Worm (Caenorhabditis elegans) whole organism, L4 larva: ENCODE results near the gene F55B11.7.
"Not testable (repeated sequence)": the region's sequence is repeated elsewhere in the genome, so short reads cannot be mapped to it uniquely, and the experiment has no call there.

Experiments used
- F37D6.2 ChIP-seq: sonication (generic microtip); optimal IDR thresholded peaks from 2 replicates; lab custom pipeline; 2016; ENCODE audit warnings: mild to moderate bottlenecking, missing genetic modification characterization, missing compliant biosample characterization
- F49E8.2 ChIP-seq: sonication (generic microtip); optimal IDR thresholded peaks from 2 replicates; lab custom pipeline; 2016; ENCODE audit warnings: missing compliant biosample characterization, mild to moderate bottlenecking, missing genetic modification characterization, borderline replicate concordance
- Y105C5A.15 ChIP-seq: fragments of 200-800 bp; sonication (Bioruptor generic); IDR thresholded peaks from 2 replicates; pipeline ENCODE4 v1.3.6; 2022; ENCODE audit warnings: missing genetic modification characterization, missing compliant biosample characterization
- aha-1 ChIP-seq: fragments of 150-350 bp; peaks from one replicate; lab custom pipeline; 2014; ENCODE audit warnings: missing biosample characterization, missing genetic modification characterization
- arid-1 ChIP-seq: fragments of 200-800 bp; sonication (Bioruptor generic); conservative IDR thresholded peaks from 2 replicates; pipeline ENCODE4 v1.3.6; 2022; ENCODE audit warnings: missing genetic modification reagents, missing genetic modification characterization, missing compliant biosample characterization
- attf-4 ChIP-seq: sonication (generic microtip); optimal IDR thresholded peaks from 3 replicates; lab custom pipeline; 2017; ENCODE audit warnings: missing biosample characterization, missing genetic modification characterization
- cey-2 ChIP-seq: sonication (generic microtip); optimal IDR thresholded peaks from 3 replicates; lab custom pipeline; 2017; ENCODE audit warnings: missing genetic modification characterization, mild to moderate bottlenecking, missing compliant biosample characterization, antibody characterized with exemption, borderline replicate concordance; ENCODE audit not compliant: insufficient read depth
- daf-16 ChIP-seq, 3 experiments: sonication (generic microtip); optimal IDR thresholded peaks; 2 replicates each; lab custom pipeline; 2016 to 2017; ENCODE audit warnings: missing genetic modification characterization in 3 of 3, missing genetic modification reagents in 3 of 3, mild to moderate bottlenecking in 2 of 3, missing compliant biosample characterization in 2 of 3, missing biosample characterization in 1 of 3, moderate library complexity in 1 of 3
- dmd-6 ChIP-seq: fragments of 200-800 bp; sonication (Bioruptor generic); IDR thresholded peaks from 2 replicates; pipeline ENCODE4 v1.3.6; 2022; ENCODE audit warnings: missing genetic modification reagents, missing genetic modification characterization, missing compliant biosample characterization
- dmd-8 ChIP-seq: fragments of 200-800 bp; sonication (Bioruptor generic); IDR thresholded peaks from 2 replicates; pipeline ENCODE4 v1.3.6; 2022; ENCODE audit warnings: missing genetic modification characterization, missing compliant biosample characterization
- dpl-1 ChIP-seq: fragments of 150-350 bp; optimal IDR thresholded peaks from 2 replicates; lab custom pipeline; 2014; ENCODE audit warnings: missing biosample characterization, missing genetic modification reagents, missing genetic modification characterization
- dve-1 ChIP-seq: sonication (generic microtip); optimal IDR thresholded peaks from 2 replicates; lab custom pipeline; 2017; ENCODE audit warnings: antibody characterized with exemption, mild to moderate bottlenecking, missing genetic modification characterization, missing compliant biosample characterization; ENCODE audit not compliant: insufficient read depth
- egl-43 ChIP-seq: fragments of 200-800 bp; sonication (Bioruptor generic); IDR thresholded peaks from 2 replicates; pipeline ENCODE4 v1.3.6; 2022; ENCODE audit warnings: missing genetic modification reagents, missing genetic modification characterization, missing compliant biosample characterization
- hif-1 ChIP-seq, 2 experiments: sonication (generic microtip); optimal IDR thresholded peaks; 2 replicates each; lab custom pipeline; 2016 to 2017; ENCODE audit warnings: missing compliant biosample characterization in 2 of 2, missing genetic modification characterization in 2 of 2, missing genetic modification reagents in 2 of 2, missing genotype in 2 of 2, mild to moderate bottlenecking in 1 of 2
- hlh-11 ChIP-seq: fragments of 200-800 bp; sonication (Bioruptor generic); optimal IDR thresholded peaks from 2 replicates; lab custom pipeline; 2018; ENCODE audit warnings: mild to moderate bottlenecking, missing genetic modification characterization, missing compliant biosample characterization
- hlh-30 ChIP-seq: sonication (generic microtip); optimal IDR thresholded peaks from 2 replicates; lab custom pipeline; 2017; ENCODE audit warnings: antibody characterized with exemption, mild to moderate bottlenecking, missing genetic modification characterization, missing compliant biosample characterization; ENCODE audit not compliant: insufficient read depth
- hmg-1.1 ChIP-seq: fragments of 200-800 bp; sonication (Bioruptor generic); IDR thresholded peaks from 2 replicates; pipeline ENCODE4 v1.3.6; 2022; ENCODE audit warnings: missing genetic modification reagents, missing genetic modification characterization, missing compliant biosample characterization
- lin-15B ChIP-seq: fragments of 150-350 bp; sonication (generic microtip); optimal IDR thresholded peaks from 3 replicates; lab custom pipeline; 2014; ENCODE audit warnings: missing biosample characterization, missing genetic modification characterization
- lin-38 ChIP-seq: fragments of 200-800 bp; sonication (Bioruptor generic); IDR thresholded peaks from 2 replicates; pipeline ENCODE4 v1.3.6; 2022; ENCODE audit warnings: missing genetic modification reagents, missing genetic modification characterization, missing compliant biosample characterization
- mdt-29 ChIP-seq: fragments of 200-800 bp; sonication (Bioruptor generic); IDR thresholded peaks from 2 replicates; pipeline ENCODE4 v1.3.6; 2022; ENCODE audit warnings: missing genetic modification reagents, missing genetic modification characterization, missing compliant biosample characterization
- mxl-2 ChIP-seq: fragments of 200-800 bp; sonication (Bioruptor generic); conservative IDR thresholded peaks from 2 replicates; pipeline ENCODE4 v1.3.6; 2022; ENCODE audit warnings: missing genetic modification reagents, missing genetic modification characterization, missing compliant biosample characterization
- mxl-3 ChIP-seq: fragments of 200-800 bp; sonication (Bioruptor generic); optimal IDR thresholded peaks from 2 replicates; lab custom pipeline; 2018; ENCODE audit warnings: mild to moderate bottlenecking, missing genetic modification characterization, missing compliant biosample characterization
- nhr-10 ChIP-seq: fragments of 150-350 bp; optimal IDR thresholded peaks from 2 replicates; lab custom pipeline; 2014; ENCODE audit warnings: missing biosample characterization, missing genetic modification characterization
- nhr-237 ChIP-seq: sonication (generic microtip); optimal IDR thresholded peaks from 2 replicates; lab custom pipeline; 2017; ENCODE audit warnings: missing biosample characterization, missing genetic modification characterization
- nhr-25 ChIP-seq: sonication (generic microtip); optimal IDR thresholded peaks from 2 replicates; lab custom pipeline; 2017; ENCODE audit warnings: missing genetic modification characterization, mild to moderate bottlenecking, missing compliant biosample characterization, antibody characterized with exemption, moderate library complexity, borderline replicate concordance; ENCODE audit not compliant: insufficient read depth
- nhr-28 ChIP-seq: fragments of 150-350 bp; optimal IDR thresholded peaks from 2 replicates; lab custom pipeline; 2014; ENCODE audit warnings: missing biosample characterization, missing genetic modification characterization
- nhr-41 ChIP-seq: fragments of 200-800 bp; sonication (Bioruptor generic); IDR thresholded peaks from 2 replicates; pipeline ENCODE4 v1.3.6; 2022; ENCODE audit warnings: missing genetic modification reagents, missing genetic modification characterization, missing compliant biosample characterization
- nhr-48 ChIP-seq: sonication (generic microtip); optimal IDR thresholded peaks from 2 replicates; lab custom pipeline; 2016; ENCODE audit warnings: mild to moderate bottlenecking, missing genetic modification characterization, missing compliant biosample characterization
- nhr-6 ChIP-seq: fragments of 150-350 bp; optimal IDR thresholded peaks from 2 replicates; lab custom pipeline; 2014; ENCODE audit warnings: missing biosample characterization, missing genetic modification characterization
- php-3 ChIP-seq: fragments of 200-800 bp; sonication (Bioruptor generic); IDR thresholded peaks from 2 replicates; pipeline ENCODE4 v1.3.6; 2022; ENCODE audit warnings: missing genetic modification reagents, missing genetic modification characterization, missing compliant biosample characterization
- pqm-1 ChIP-seq: sonication (generic microtip); optimal IDR thresholded peaks from 2 replicates; lab custom pipeline; 2017; ENCODE audit warnings: missing biosample characterization, missing genetic modification characterization
- set-16 ChIP-seq: fragments of 200-800 bp; sonication (Bioruptor generic); IDR thresholded peaks from 2 replicates; pipeline ENCODE4 v1.3.6; 2022; ENCODE audit warnings: missing genetic modification reagents, missing genetic modification characterization, missing compliant biosample characterization
- skn-1 ChIP-seq: fragments of 150-350 bp; optimal IDR thresholded peaks from 2 replicates; lab custom pipeline; 2014; ENCODE audit warnings: missing biosample characterization, missing genetic modification characterization
- snpc-1.2 ChIP-seq: fragments of 200-800 bp; sonication (Bioruptor generic); IDR thresholded peaks from 2 replicates; pipeline ENCODE4 v1.3.6; 2022; ENCODE audit warnings: missing genetic modification reagents, missing genetic modification characterization, missing compliant biosample characterization
- snpc-4 ChIP-seq: fragments of 150-350 bp; optimal IDR thresholded peaks from 2 replicates; lab custom pipeline; 2014; ENCODE audit warnings: missing biosample characterization, missing genetic modification characterization
- tra-1 ChIP-seq: fragments of 200-800 bp; sonication (Bioruptor generic); IDR thresholded peaks from 2 replicates; pipeline ENCODE4 v1.3.6; 2022; ENCODE audit warnings: missing genetic modification reagents, missing genetic modification characterization, missing compliant biosample characterization
- unc-62 ChIP-seq, 3 experiments: fragments of 150-350 bp in 1 of 3; sonication (generic microtip); optimal IDR thresholded peaks in 2 of 3; peaks in 1 of 3; 1 replicate in 1 of 3; 2 replicates in 2 of 3; lab custom pipeline; 2014 to 2017; ENCODE audit warnings: missing biosample characterization in 3 of 3, missing genetic modification characterization in 3 of 3, missing genetic modification reagents in 3 of 3, missing genotype in 1 of 3
- zfp-3 ChIP-seq: fragments of 200-800 bp; sonication (Bioruptor generic); conservative IDR thresholded peaks from 2 replicates; pipeline ENCODE4 v1.3.6; 2022; ENCODE audit warnings: missing genetic modification reagents, missing genetic modification characterization, missing compliant biosample characterization
- zip-11 ChIP-seq: fragments of 200-800 bp; sonication (Bioruptor generic); IDR thresholded peaks from 2 replicates; pipeline ENCODE4 v1.3.6; 2022; ENCODE audit warnings: missing genetic modification characterization, missing compliant biosample characterization

The F55B11.7 gene

ce11 chrIV:14460673-14461240 is 38.9 kb upstream of the F55B11.7 start:
- 0 out of 2 replicates have a peak, but pooled peaks have one; percentile 18 for TF ChIP-seq lin-38 (GFP tag; lab: Robert Waterston, UW)
- TF ChIP-seq mdt-29, result 0 out of 2 replicates have a peak, but pooled peaks have one; percentile 41
- peak; percentile 73 for TF ChIP-seq F49E8.2 (tag; lab: Kevin White, UChicago)
- peak; percentile 96 for TF ChIP-seq snpc-1.2
- not testable (repeated sequence) for TF ChIP-seq daf-16 (GFP tag; optimal IDR thresholded peaks at IDR 0.05; lab: Kevin White, UChicago)
- TF ChIP-seq daf-16 (tag; optimal IDR thresholded peaks at IDR 0.05; lab: Kevin White, UChicago), result peak; percentile 1
- 0 out of 2 replicates have a peak, but pooled peaks have one; percentile 9 for TF ChIP-seq arid-1 (GFP tag; lab: Robert Waterston, UW)

DNA sequence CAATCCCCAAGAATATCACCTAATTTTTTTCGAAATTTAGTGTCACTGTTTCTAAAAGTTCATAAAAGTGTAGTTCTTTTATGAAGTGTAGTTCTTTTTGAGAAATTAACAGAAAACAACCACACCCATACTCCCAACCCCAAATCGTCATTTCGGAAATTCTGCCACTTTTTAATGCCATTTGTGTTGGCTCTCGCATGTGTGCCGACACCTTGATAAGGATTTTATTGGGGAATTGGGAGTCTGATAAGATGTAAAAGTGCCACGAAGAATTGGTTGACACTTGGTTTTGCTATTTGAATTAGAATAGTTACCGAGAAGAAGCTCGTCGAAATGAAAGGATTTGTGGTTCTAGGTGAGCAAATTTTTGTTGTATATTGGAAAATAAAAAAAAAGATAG is 34.8 kb upstream of the F55B11.7 start, which contains the start of gene nspg-9:
Gene nspg-9, plus strand, starts transcription at position 234 of the 400 bp plus-strand sequence.
- TF ChIP-seq dve-1 (tag; lab: Kevin White, UChicago) (peak; percentile 76), mxl-3 (GFP tag; lab: Kevin White, UChicago) (peak; percentile 44), hlh-11 (tag; lab: Kevin White, UChicago) (peak; percentile 61), pqm-1 (tag; lab: Kevin White, UChicago) (peak; percentile 93), tra-1 (GFP tag; lab: Robert Waterston, UW) (0 out of 2 replicates have a peak, but pooled peaks have one; percentile 8), cey-2 (tag; lab: Kevin White, UChicago) (no peak), zip-11 (GFP tag; lab: Robert Waterston, UW) (no peak), php-3 (GFP tag; lab: Robert Waterston, UW) (peak; percentile 71), dmd-6 (peak; percentile 67), nhr-28 (tag; lab: Kevin White, UChicago) (peak; percentile 91), hlh-30 (no peak), daf-16 (GFP tag; optimal IDR thresholded peaks at IDR 0.05; lab: Kevin White, UChicago) (no peak), daf-16 (tag; optimal IDR thresholded peaks at IDR 0.05; lab: Kevin White, UChicago) (peak; percentile 76)

- peak; percentile 91 for TF ChIP-seq snpc-1.2
These were observed 33.3 kb upstream of the F55B11.7 start for ce11 chrIV:14455116-14455515.

DNA sequence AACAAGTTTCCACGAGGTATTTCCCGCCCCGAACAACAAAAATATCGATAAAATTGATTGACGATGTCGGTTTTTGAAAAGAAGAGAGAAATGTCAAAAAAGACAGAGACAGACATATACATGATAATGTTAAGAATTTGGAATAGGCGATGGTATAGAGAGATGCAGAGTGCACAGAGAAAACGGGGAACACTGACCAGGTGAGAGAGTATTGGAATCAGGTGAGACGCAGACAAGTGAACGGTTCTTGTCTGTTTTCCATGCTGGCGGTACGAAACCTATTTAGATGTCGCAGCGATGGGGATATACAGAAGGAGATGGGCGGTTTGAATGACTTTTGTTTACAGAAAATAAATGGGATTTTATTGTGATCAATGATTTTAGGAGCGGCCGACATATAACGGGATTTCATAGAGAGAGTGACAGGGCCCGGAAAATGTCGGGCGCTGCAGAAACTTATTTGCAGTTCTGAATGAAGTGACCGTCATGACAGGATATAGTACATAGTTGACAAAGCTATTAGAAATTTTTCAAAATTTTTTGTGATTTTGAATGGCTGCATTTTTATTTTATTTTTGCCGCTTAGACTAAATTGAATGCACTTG is 23.5 kb upstream of the F55B11.7 start:
- no peak for TF ChIP-seq nhr-237
- no peak for TF ChIP-seq hif-1 (tag; optimal IDR thresholded peaks at IDR 0.05; lab: Kevin White, UChicago)
- TF ChIP-seq attf-4 (tag; lab: Kevin White, UChicago), result no peak
- peak; percentile 13 for TF ChIP-seq dpl-1
- TF ChIP-seq nhr-6 (tag; lab: Kevin White, UChicago), result peak; percentile 23
- TF ChIP-seq mxl-2, result no peak
- peak; percentile 9 for TF ChIP-seq nhr-25 (tag; lab: Kevin White, UChicago)
- TF ChIP-seq lin-15B, result no peak
- TF ChIP-seq set-16 (GFP tag; lab: Robert Waterston, UW), result no peak
- TF ChIP-seq zfp-3 (GFP tag; lab: Robert Waterston, UW), result no peak
- TF ChIP-seq snpc-4 (tag; lab: Kevin White, UChicago), result peak; percentile 66
- TF ChIP-seq egl-43 (GFP tag; lab: Robert Waterston, UW), result no peak
- no peak for TF ChIP-seq F37D6.2
- no peak for TF ChIP-seq hmg-1.1 (GFP tag; lab: Robert Waterston, UW)
- 0 out of 2 replicates have a peak, but pooled peaks have one; percentile 22 for TF ChIP-seq dmd-6
- no peak for TF ChIP-seq nhr-10 (tag; lab: Kevin White, UChicago)
- TF ChIP-seq dmd-8 (GFP tag; lab: Robert Waterston, UW), result no peak
- TF ChIP-seq nhr-48 (tag; lab: Kevin White, UChicago), result peak; percentile 8
- TF ChIP-seq php-3 (GFP tag; lab: Robert Waterston, UW), result peak; percentile 48; the same call in 1 of the 2 replicates
- no peak for TF ChIP-seq Y105C5A.15 (GFP tag; lab: Robert Waterston, UW)
- TF ChIP-seq hlh-30, result peak; percentile 17
- TF ChIP-seq dve-1 (tag; lab: Kevin White, UChicago), result peak; percentile 49
- no peak for TF ChIP-seq skn-1
- TF ChIP-seq unc-62 (GFP tag; optimal IDR thresholded peaks at IDR 0.05 in 1 of 2; lab: Kevin White, UChicago), result peak in 1 of 2 experiments; percentile 34
- no peak for TF ChIP-seq unc-62 (tag; optimal IDR thresholded peaks at IDR 0.05; lab: Kevin White, UChicago)
- no peak for TF ChIP-seq nhr-41 (GFP tag; lab: Robert Waterston, UW)
- no peak for TF ChIP-seq cey-2 (tag; lab: Kevin White, UChicago)
- peak; percentile 18 for TF ChIP-seq aha-1 (tag; lab: Kevin White, UChicago)
- no peak for TF ChIP-seq daf-16 (GFP tag; optimal IDR thresholded peaks at IDR 0.05; lab: Kevin White, UChicago)
- TF ChIP-seq daf-16 (tag; optimal IDR thresholded peaks at IDR 0.05; lab: Kevin White, UChicago), result peak; percentile 42
- TF ChIP-seq mxl-3 (GFP tag; lab: Kevin White, UChicago), result peak; percentile 76
